Fruit fly (Drosophila melanogaster) S2 (cell line): ENCODE measurements around the gene CG43083.

Experiments used
- CG8478 ChIP-seq: fragments of >200 bp; optimal IDR thresholded peaks from 2 replicates; lab custom pipeline; 2018
- CTCF ChIP-seq, 2 experiments: fragments of >200 bp; optimal IDR thresholded peaks; 2 replicates each; lab custom pipeline; 2018

DNA sequence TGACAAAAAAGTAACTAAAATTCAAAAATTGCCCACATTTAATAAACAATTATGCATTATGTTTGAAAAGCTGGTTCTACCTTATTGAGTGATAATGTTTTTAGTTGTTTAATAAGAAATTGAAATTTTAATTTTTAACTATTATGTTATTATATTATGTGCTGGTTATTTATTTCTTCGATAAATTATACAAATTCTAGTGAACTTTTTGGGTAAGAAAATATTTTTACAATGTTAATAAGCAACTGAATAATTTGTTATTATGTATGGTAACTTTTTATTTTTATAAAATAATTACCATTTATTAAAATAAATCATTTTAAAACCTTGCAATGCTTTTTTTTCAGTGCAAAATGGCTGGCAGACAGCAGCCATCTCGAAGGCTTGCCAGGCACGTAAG lies 31.9 kb upstream of the CG43083 start:
- no peak for TF ChIP-seq CTCF (optimal IDR thresholded peaks at IDR 0.05; lab: Kevin White, UChicago)
- no peak for TF ChIP-seq CG8478
